Worm (Caenorhabditis elegans) whole organism, L2 larva: Measurements from ENCODE around the gene Y42A5A.5.

Source experiments
- aly-2 ChIP-seq: fragments of 150-350 bp; optimal IDR thresholded peaks from 2 replicates; lab custom pipeline; 2014; ENCODE audit warnings: missing biosample characterization, missing genetic modification characterization
- ceh-82 ChIP-seq: fragments of 150-350 bp; optimal IDR thresholded peaks from 2 replicates; lab custom pipeline; 2014; ENCODE audit warnings: missing biosample characterization, missing genetic modification characterization
- nhr-237 ChIP-seq: fragments of 150-350 bp; optimal IDR thresholded peaks from 2 replicates; lab custom pipeline; 2014; ENCODE audit warnings: missing biosample characterization, missing genetic modification characterization

- TF ChIP-seq aly-2 (tag; lab: Kevin White, UChicago) (no peak), nhr-237 (tag; lab: Kevin White, UChicago) (no peak), ceh-82 (tag; lab: Kevin White, UChicago) (no peak)
Observed at ce11 chrV:11065513-11065912, 44.0 kb downstream of the Y42A5A.5 start, which contains the start of gene nlp-80.
